Fruit fly (Drosophila melanogaster) whole organism, pupa: ENCODE results near the gene CG42781.

Source experiments
- CG10348 ChIP-seq: fragments of 200-800 bp; sonication (Bioruptor generic); IDR thresholded peaks from 2 replicates; pipeline ENCODE4 v1.3.6; 2022; ENCODE audit warnings: missing biosample characterization, missing genetic modification characterization
- CG12605 ChIP-seq: fragments of 200-800 bp; sonication (Bioruptor generic); IDR thresholded peaks from 2 replicates; pipeline ENCODE4 v1.3.6; 2022; ENCODE audit warnings: missing biosample characterization, missing genetic modification characterization
- CG13204 ChIP-seq: fragments of 200-800 bp; sonication (Bioruptor generic); optimal IDR thresholded peaks from 2 replicates; lab custom pipeline; 2018; ENCODE audit warnings: missing biosample characterization, mild to moderate bottlenecking, missing genetic modification characterization, moderate library complexity
- CG14655 ChIP-seq: fragments of 200-800 bp; sonication (Bioruptor generic); optimal IDR thresholded peaks from 3 replicates; lab custom pipeline; 2017; ENCODE audit warnings: mild to moderate bottlenecking, missing biosample characterization, missing genetic modification reagents, missing genetic modification characterization
- CG15710 ChIP-seq: fragments of 200-800 bp; sonication (Bioruptor generic); optimal IDR thresholded peaks from 2 replicates; lab custom pipeline; 2018; ENCODE audit warnings: missing biosample characterization, mild to moderate bottlenecking, missing genetic modification characterization, moderate library complexity
- CG17806 ChIP-seq: fragments of 200-800 bp; sonication (Bioruptor generic); optimal IDR thresholded peaks from 2 replicates; lab custom pipeline; 2018; ENCODE audit warnings: missing biosample characterization, mild to moderate bottlenecking, missing genetic modification characterization, moderate library complexity
- CG32121 ChIP-seq: fragments of 200-800 bp; sonication (Bioruptor generic); IDR thresholded peaks from 2 replicates; pipeline ENCODE4 v1.3.6; 2022; ENCODE audit warnings: missing biosample characterization, missing genetic modification characterization
- CG34367 ChIP-seq: fragments of 200-800 bp; sonication (Bioruptor generic); optimal IDR thresholded peaks from 2 replicates; lab custom pipeline; 2018; ENCODE audit warnings: missing biosample characterization, mild to moderate bottlenecking, missing genetic modification characterization
- CG4496 ChIP-seq: fragments of 200-800 bp; sonication (Bioruptor generic); IDR thresholded peaks from 3 replicates; pipeline ENCODE4 v1.3.6; 2022; ENCODE audit warnings: missing biosample characterization, missing genetic modification characterization
- CG8159 ChIP-seq: fragments of 200-800 bp; sonication (Bioruptor generic); optimal IDR thresholded peaks from 3 replicates; lab custom pipeline; 2018; ENCODE audit warnings: missing biosample characterization, mild to moderate bottlenecking, missing genetic modification characterization, moderate library complexity
- CG8301 ChIP-seq: fragments of 200-800 bp; sonication (Bioruptor generic); optimal IDR thresholded peaks from 2 replicates; lab custom pipeline; 2018; ENCODE audit warnings: missing biosample characterization, mild to moderate bottlenecking, missing genetic modification characterization
- D1 ChIP-seq: fragments of 200-800 bp; sonication (Bioruptor generic); optimal IDR thresholded peaks from 2 replicates; lab custom pipeline; 2018; ENCODE audit warnings: missing biosample characterization, mild to moderate bottlenecking, missing genetic modification characterization, moderate library complexity
- EcR ChIP-seq: fragments of 200-800 bp; sonication (Bioruptor generic); optimal IDR thresholded peaks from 3 replicates; lab custom pipeline; 2019; ENCODE audit warnings: missing biosample characterization, missing genetic modification characterization, mild to moderate bottlenecking, moderate library complexity, missing genetic modification reagents
- Ets98B ChIP-seq: fragments of 200-800 bp; sonication (Bioruptor generic); IDR thresholded peaks from 2 replicates; pipeline ENCODE4 v1.3.6; 2022; ENCODE audit warnings: missing biosample characterization, missing genetic modification characterization
- Pif1A ChIP-seq: fragments of 200-800 bp; sonication (Bioruptor generic); optimal IDR thresholded peaks from 3 replicates; lab custom pipeline; 2016; ENCODE audit warnings: missing biosample characterization, missing genetic modification characterization
- Pif1B ChIP-seq: fragments of 200-800 bp; sonication (Bioruptor generic); optimal IDR thresholded peaks from 3 replicates; lab custom pipeline; 2016; ENCODE audit warnings: missing biosample characterization, missing genetic modification characterization
- Snoo ChIP-seq: fragments of 200-800 bp; sonication (Bioruptor generic); optimal IDR thresholded peaks from 3 replicates; lab custom pipeline; 2017; ENCODE audit warnings: missing biosample characterization, mild to moderate bottlenecking, missing genetic modification characterization, inconsistent platforms
- fd96Ca ChIP-seq: fragments of 200-800 bp; sonication (Bioruptor generic); IDR thresholded peaks from 3 replicates; pipeline ENCODE4 v1.3.6; 2022; ENCODE audit warnings: missing biosample characterization, missing genetic modification characterization
- gl ChIP-seq: fragments of 200-800 bp; sonication (Bioruptor generic); optimal IDR thresholded peaks from 2 replicates; lab custom pipeline; 2018; ENCODE audit warnings: missing biosample characterization, mild to moderate bottlenecking, missing genetic modification characterization
- rn ChIP-seq: fragments of 200-800 bp; sonication (Bioruptor generic); IDR thresholded peaks from 2 replicates; pipeline ENCODE4 v1.3.6; 2022; ENCODE audit warnings: missing biosample characterization, missing genetic modification characterization

Gene CG42781

dm6 chrX:7417875-7418274 lies 35.1 kb upstream of the CG42781 start:
- TF ChIP-seq CG14655 (GFP tag; lab: Kevin White, UChicago), result no peak
- no peak for TF ChIP-seq Snoo (tag; lab: Kevin White, UChicago)
- TF ChIP-seq CG4496, result no peak
- no peak for TF ChIP-seq CG13204 (GFP tag; lab: Kevin White, UChicago)
- TF ChIP-seq fd96Ca (GFP tag; lab: Robert Waterston, UW), result no peak
- no peak for TF ChIP-seq CG32121 (GFP tag; lab: Robert Waterston, UW)
- no peak for TF ChIP-seq CG34367

dm6 chrX:7416953-7417352 lies 34.2 kb upstream of the CG42781 start, which contains the start of gene CG34337:
TSS of gene CG34337 (plus strand) at chrX:7417253.
- no peak for TF ChIP-seq CG17806 (tag; lab: Kevin White, UChicago)
- no peak for TF ChIP-seq CG15710
- TF ChIP-seq gl (tag; lab: Kevin White, UChicago), result no peak
- no peak for TF ChIP-seq CG10348 (GFP tag; lab: Robert Waterston, UW)
- TF ChIP-seq CG4496, result no peak
- no peak for TF ChIP-seq CG8301 (tag; lab: Kevin White, UChicago)
- no peak for TF ChIP-seq rn (GFP tag; lab: Robert Waterston, UW)
- TF ChIP-seq Pif1A (GFP tag; lab: Kevin White, UChicago), result no peak
- TF ChIP-seq CG32121 (GFP tag; lab: Robert Waterston, UW), result no peak
- TF ChIP-seq Pif1B (GFP tag; lab: Kevin White, UChicago), result no peak
- TF ChIP-seq Ets98B (GFP tag; lab: Robert Waterston, UW), result no peak
- TF ChIP-seq CG14655 (GFP tag; lab: Kevin White, UChicago), result no peak
- TF ChIP-seq CG8159 (tag; lab: Kevin White, UChicago), result no peak
- TF ChIP-seq CG13204 (GFP tag; lab: Kevin White, UChicago), result no peak
- TF ChIP-seq CG12605 (GFP tag; lab: Robert Waterston, UW), result no peak

dm6 chrX:7415027-7415426 lies 32.2 kb upstream of the CG42781 start:
- no peak for TF ChIP-seq Pif1A (GFP tag; lab: Kevin White, UChicago)
- TF ChIP-seq Ets98B (GFP tag; lab: Robert Waterston, UW), result no peak
- no peak for TF ChIP-seq CG8159 (tag; lab: Kevin White, UChicago)
- no peak for TF ChIP-seq D1 (tag; lab: Kevin White, UChicago)
- TF ChIP-seq CG15710, result no peak
- TF ChIP-seq CG8301 (tag; lab: Kevin White, UChicago), result no peak
- TF ChIP-seq CG14655 (GFP tag; lab: Kevin White, UChicago), result no peak
- TF ChIP-seq CG34367, result no peak
- no peak for TF ChIP-seq CG13204 (GFP tag; lab: Kevin White, UChicago)

dm6 chrX:7413569-7413968 lies 30.8 kb upstream of the CG42781 start, which contains the start of gene CG42705:
TSS of gene CG42705 (plus strand) at chrX:7413869.
- TF ChIP-seq rn (GFP tag; lab: Robert Waterston, UW) (no peak), CG10348 (GFP tag; lab: Robert Waterston, UW) (no peak), fd96Ca (GFP tag; lab: Robert Waterston, UW) (no peak), CG34367 (no peak), CG15710 (no peak), Pif1A (GFP tag; lab: Kevin White, UChicago) (no peak), CG8301 (tag; lab: Kevin White, UChicago) (no peak), CG12605 (GFP tag; lab: Robert Waterston, UW) (no peak), CG32121 (GFP tag; lab: Robert Waterston, UW) (no peak)
- TF ChIP-seq, all 21 proteins: peak for 0

- no peak for TF ChIP-seq Pif1A (GFP tag; lab: Kevin White, UChicago)
- no peak for TF ChIP-seq Snoo (tag; lab: Kevin White, UChicago)
- TF ChIP-seq Ets98B (GFP tag; lab: Robert Waterston, UW), result no peak
- TF ChIP-seq CG10348 (GFP tag; lab: Robert Waterston, UW), result no peak
- no peak for TF ChIP-seq CG12605 (GFP tag; lab: Robert Waterston, UW)
- no peak for TF ChIP-seq CG32121 (GFP tag; lab: Robert Waterston, UW)
- no peak for TF ChIP-seq CG17806 (tag; lab: Kevin White, UChicago)
- TF ChIP-seq CG4496, result no peak
- no peak for TF ChIP-seq CG8301 (tag; lab: Kevin White, UChicago)
- no peak for TF ChIP-seq Pif1B (GFP tag; lab: Kevin White, UChicago)
- no peak for TF ChIP-seq CG13204 (GFP tag; lab: Kevin White, UChicago)
- TF ChIP-seq D1 (tag; lab: Kevin White, UChicago), result no peak
- TF ChIP-seq CG15710, result no peak
- TF ChIP-seq EcR (GFP tag; lab: Kevin White, UChicago), result no peak
These were observed 29.6 kb upstream of the CG42781 start, which contains the start of gene CG42704 for dm6 chrX:7412368-7412767. TSS of gene CG42704 (plus strand) at chrX:7412668.

- no peak for TF ChIP-seq EcR (GFP tag; lab: Kevin White, UChicago)
These were observed 29.0 kb upstream of the CG42781 start, which contains the start of gene CG42246 for dm6 chrX:7411806-7412205. TSS of gene CG42246 (minus strand) at chrX:7411906.

dm6 chrX:7406908-7407307 lies 24.1 kb upstream of the CG42781 start, which contains the start of gene CG32727:
TSS of gene CG32727 (plus strand) at chrX:7407208.
- TF ChIP-seq Ets98B (GFP tag; lab: Robert Waterston, UW) (no peak), CG8301 (tag; lab: Kevin White, UChicago) (no peak), CG4496 (no peak), CG13204 (GFP tag; lab: Kevin White, UChicago) (no peak), CG8159 (tag; lab: Kevin White, UChicago) (no peak), Pif1A (GFP tag; lab: Kevin White, UChicago) (no peak), CG15710 (no peak), CG17806 (tag; lab: Kevin White, UChicago) (no peak), Pif1B (GFP tag; lab: Kevin White, UChicago) (no peak), D1 (tag; lab: Kevin White, UChicago) (no peak), CG10348 (GFP tag; lab: Robert Waterston, UW) (no peak), rn (GFP tag; lab: Robert Waterston, UW) (no peak), CG34367 (no peak), CG14655 (GFP tag; lab: Kevin White, UChicago) (no peak), gl (tag; lab: Kevin White, UChicago) (no peak), fd96Ca (GFP tag; lab: Robert Waterston, UW) (no peak)
